Fruit fly (Drosophila melanogaster) whole organism, embryonic: Measurements from ENCODE around the gene pot.

ENCODE experiments used
- Aef1 ChIP-seq: fragments of 200-800 bp; sonication (Bioruptor generic); IDR thresholded peaks from 3 replicates; pipeline ENCODE4 v1.3.6; 2022; ENCODE audit warnings: missing biosample characterization, missing genetic modification characterization
- B-H1 ChIP-seq: fragments of 200-800 bp; sonication (Bioruptor generic); IDR thresholded peaks from 3 replicates; pipeline ENCODE4 v1.3.6; 2022; ENCODE audit warnings: missing biosample characterization, missing genetic modification characterization
- C15 ChIP-seq: fragments of 200-800 bp; sonication (Bioruptor generic); IDR thresholded peaks from 3 replicates; pipeline ENCODE4 v1.3.6; 2022; ENCODE audit warnings: missing biosample characterization, missing genetic modification characterization
- CG10147 ChIP-seq: fragments of 200-800 bp; sonication (Bioruptor generic); optimal IDR thresholded peaks from 2 replicates; lab custom pipeline; 2019; ENCODE audit warnings: missing biosample characterization, mild to moderate bottlenecking, missing genetic modification characterization, moderate library complexity
- CG10267 ChIP-seq: fragments of 200-800 bp; sonication (Bioruptor generic); optimal IDR thresholded peaks from 2 replicates; lab custom pipeline; 2018; ENCODE audit warnings: missing biosample characterization, mild to moderate bottlenecking, missing genetic modification characterization, moderate library complexity
- CG10543 ChIP-seq: fragments of 200-800 bp; sonication (Bioruptor generic); optimal IDR thresholded peaks from 3 replicates; lab custom pipeline; 2017; ENCODE audit warnings: missing biosample characterization, mild to moderate bottlenecking, missing genetic modification characterization, moderate library complexity
- CG11560 ChIP-seq: fragments of 200-800 bp; sonication (Bioruptor generic); IDR thresholded peaks from 3 replicates; pipeline ENCODE4 v1.3.6; 2022; ENCODE audit warnings: missing biosample characterization, missing genetic modification characterization
- CG12219 ChIP-seq: fragments of 200-800 bp; sonication (Bioruptor generic); optimal IDR thresholded peaks from 3 replicates; lab custom pipeline; 2018; ENCODE audit warnings: missing biosample characterization, mild to moderate bottlenecking, missing genetic modification characterization
- CG14667 ChIP-seq: fragments of 200-800 bp; sonication (Bioruptor generic); IDR thresholded peaks from 2 replicates; pipeline ENCODE4 v1.3.6; 2022; ENCODE audit warnings: missing biosample characterization, missing genetic modification characterization
- CG1602 ChIP-seq: fragments of 200-800 bp; sonication (Bioruptor generic); optimal IDR thresholded peaks from 3 replicates; lab custom pipeline; 2016; ENCODE audit warnings: missing biosample characterization, missing genetic modification characterization
- CG17912 ChIP-seq: fragments of 200-800 bp; sonication (Bioruptor generic); optimal IDR thresholded peaks from 2 replicates; lab custom pipeline; 2018; ENCODE audit warnings: missing biosample characterization, mild to moderate bottlenecking, missing genetic modification characterization
- CG1832 ChIP-seq: fragments of 200-800 bp; sonication (Bioruptor generic); optimal IDR thresholded peaks from 2 replicates; lab custom pipeline; 2017; ENCODE audit warnings: missing biosample characterization, mild to moderate bottlenecking, missing genetic modification characterization, inconsistent platforms
- CG2129 ChIP-seq: fragments of 200-800 bp; sonication (Bioruptor generic); IDR thresholded peaks from 2 replicates; pipeline ENCODE4 v1.3.6; 2022; ENCODE audit warnings: missing biosample characterization, missing genetic modification characterization; ENCODE audit not compliant: partially characterized antibody
- CG2678 ChIP-seq: fragments of 200-800 bp; sonication (Bioruptor generic); optimal IDR thresholded peaks from 3 replicates; lab custom pipeline; 2019; ENCODE audit warnings: missing biosample characterization, mild to moderate bottlenecking, missing genetic modification characterization, moderate library complexity
- CG32772 ChIP-seq: fragments of 200-800 bp; sonication (Bioruptor generic); IDR thresholded peaks from 2 replicates; pipeline ENCODE4 v1.3.6; 2022; ENCODE audit warnings: missing biosample characterization, missing genetic modification characterization
- CG3407 ChIP-seq: fragments of 200-800 bp; sonication (Bioruptor generic); optimal IDR thresholded peaks from 2 replicates; lab custom pipeline; 2018; ENCODE audit warnings: missing biosample characterization, mild to moderate bottlenecking, missing genetic modification characterization
- CG34376 ChIP-seq: fragments of 200-800 bp; sonication (Bioruptor generic); optimal IDR thresholded peaks from 2 replicates; lab custom pipeline; 2018; ENCODE audit warnings: missing biosample characterization, mild to moderate bottlenecking, missing genetic modification characterization
- CG3726 ChIP-seq: fragments of 200-800 bp; sonication (Bioruptor generic); IDR thresholded peaks from 3 replicates; pipeline ENCODE4, ENCODE4 v1.3.6; 2022; ENCODE audit warnings: missing biosample characterization, missing genetic modification characterization
- CG4328 ChIP-seq: fragments of 200-800 bp; sonication (Bioruptor generic); optimal IDR thresholded peaks from 3 replicates; lab custom pipeline; 2017; ENCODE audit warnings: missing biosample characterization, missing genetic modification reagents, missing genetic modification characterization
- CG5953 ChIP-seq: fragments of 200-800 bp; sonication (Bioruptor generic); IDR thresholded peaks from 2 replicates; pipeline ENCODE4 v1.3.6; 2022; ENCODE audit warnings: missing biosample characterization, missing genetic modification characterization
- CG6683 ChIP-seq: fragments of 200-800 bp; sonication (Bioruptor generic); optimal IDR thresholded peaks from 2 replicates; lab custom pipeline; 2017; ENCODE audit warnings: missing biosample characterization, mild to moderate bottlenecking, missing genetic modification characterization, missing genetic modification reagents
- CG7357 ChIP-seq: fragments of 200-800 bp; sonication (Bioruptor generic); IDR thresholded peaks from 3 replicates; pipeline ENCODE4 v1.3.6; 2022; ENCODE audit warnings: missing biosample characterization, missing genetic modification characterization
- CG7786 ChIP-seq: fragments of 200-800 bp; sonication (Bioruptor generic); optimal IDR thresholded peaks from 2 replicates; lab custom pipeline; 2016; ENCODE audit warnings: missing biosample characterization, missing genetic modification characterization
- CG8290 ChIP-seq, 3 experiments: fragments of 200-800 bp; sonication (Bioruptor generic); optimal IDR thresholded peaks; 2 replicates each; lab custom pipeline; 2016 to 2019; ENCODE audit warnings: missing biosample characterization in 3 of 3, missing genetic modification characterization in 3 of 3, mild to moderate bottlenecking in 2 of 3, moderate library complexity in 1 of 3
- Eip74EF ChIP-seq, 2 experiments: fragments of 200-800 bp in 1 of 2; fragments of >200 bp in 1 of 2; sonication (Bioruptor generic) in 1 of 2; optimal IDR thresholded peaks; 2 replicates each; lab custom pipeline; 2017 to 2019; ENCODE audit warnings: missing biosample characterization in 2 of 2, missing genetic modification characterization in 2 of 2, mild to moderate bottlenecking in 1 of 2, moderate library complexity in 1 of 2
- Hr3 ChIP-seq: fragments of 200-800 bp; sonication (Bioruptor generic); optimal IDR thresholded peaks from 3 replicates; lab custom pipeline; 2016; ENCODE audit warnings: missing biosample characterization, missing genetic modification characterization
- Hsf ChIP-seq: fragments of 200-800 bp; sonication (Bioruptor generic); optimal IDR thresholded peaks from 3 replicates; lab custom pipeline; 2016; ENCODE audit warnings: missing biosample characterization, missing genetic modification characterization
- Rx ChIP-seq: fragments of 200-800 bp; sonication (Bioruptor generic); IDR thresholded peaks from 2 replicates; pipeline ENCODE4 v1.3.6; 2022; ENCODE audit warnings: missing biosample characterization, missing genetic modification characterization
- Sin3A ChIP-seq: fragments of >200 bp; optimal IDR thresholded peaks from 2 replicates; lab custom pipeline; 2018
- Sox102F ChIP-seq: fragments of 200-800 bp; sonication (Bioruptor generic); optimal IDR thresholded peaks from 2 replicates; lab custom pipeline; 2018; ENCODE audit warnings: missing biosample characterization, mild to moderate bottlenecking, missing genetic modification characterization, moderate library complexity
- YL-1 ChIP-seq: fragments of 200-800 bp; sonication (Bioruptor generic); optimal IDR thresholded peaks from 3 replicates; lab custom pipeline; 2017; ENCODE audit warnings: missing biosample characterization, mild to moderate bottlenecking, missing genetic modification characterization
- cg ChIP-seq: fragments of 200-800 bp; sonication (Bioruptor generic); optimal IDR thresholded peaks from 3 replicates; lab custom pipeline; 2019; ENCODE audit warnings: missing biosample characterization, mild to moderate bottlenecking, missing genetic modification characterization, moderate library complexity
- corto ChIP-seq: fragments of 200-800 bp; sonication (Bioruptor generic); optimal IDR thresholded peaks from 2 replicates; lab custom pipeline; 2016; ENCODE audit warnings: missing biosample characterization, mild to moderate bottlenecking, missing genetic modification characterization, moderate library complexity
- crol ChIP-seq: fragments of 200-800 bp; sonication (Bioruptor generic); IDR thresholded peaks from 2 replicates; pipeline ENCODE4 v1.3.6; 2022; ENCODE audit warnings: missing biosample characterization, missing genetic modification characterization
- da ChIP-seq: fragments of 200-800 bp; sonication (Bioruptor generic); optimal IDR thresholded peaks from 2 replicates; lab custom pipeline; 2016; ENCODE audit warnings: missing biosample characterization, missing genetic modification characterization
- danr ChIP-seq: fragments of 200-800 bp; sonication (Bioruptor generic); IDR thresholded peaks from 2 replicates; pipeline ENCODE4 v1.3.6; 2022; ENCODE audit warnings: missing biosample characterization, missing genetic modification characterization
- dmrt99B ChIP-seq: fragments of 200-800 bp; sonication (Bioruptor generic); optimal IDR thresholded peaks from 2 replicates; lab custom pipeline; 2018; ENCODE audit warnings: missing biosample characterization, mild to moderate bottlenecking, missing genetic modification characterization, moderate library complexity
- gfzf ChIP-seq: fragments of 200-800 bp; sonication (Bioruptor generic); optimal IDR thresholded peaks from 2 replicates; lab custom pipeline; 2016; ENCODE audit warnings: missing biosample characterization, mild to moderate bottlenecking, missing genetic modification characterization, moderate library complexity
- kay ChIP-seq: fragments of 200-800 bp; sonication (Bioruptor generic); optimal IDR thresholded peaks from 2 replicates; lab custom pipeline; 2016; ENCODE audit warnings: missing biosample characterization, missing genetic modification characterization
- peb ChIP-seq: fragments of 200-800 bp; sonication (Bioruptor generic); IDR thresholded peaks from 2 replicates; pipeline ENCODE4 v1.3.6; 2022; ENCODE audit warnings: missing biosample characterization, missing genetic modification characterization
- pita ChIP-seq: fragments of 200-800 bp; sonication (Bioruptor generic); optimal IDR thresholded peaks from 2 replicates; lab custom pipeline; 2017; ENCODE audit warnings: missing biosample characterization, mild to moderate bottlenecking, missing genetic modification characterization
- psq ChIP-seq: fragments of 200-800 bp; sonication (Bioruptor generic); optimal IDR thresholded peaks from 2 replicates; lab custom pipeline; 2017; ENCODE audit warnings: missing biosample characterization, missing genetic modification characterization
- pzg ChIP-seq: fragments of 200-800 bp; sonication (Bioruptor generic); optimal IDR thresholded peaks from 3 replicates; lab custom pipeline; 2018; ENCODE audit warnings: missing biosample characterization, mild to moderate bottlenecking, missing genetic modification characterization, moderate library complexity
- run ChIP-seq: fragments of 200-800 bp; sonication (Bioruptor generic); optimal IDR thresholded peaks from 3 replicates; lab custom pipeline; 2018; ENCODE audit warnings: missing biosample characterization, mild to moderate bottlenecking, missing genetic modification characterization
- ssp ChIP-seq: fragments of 200-800 bp; sonication (Bioruptor generic); IDR thresholded peaks from 2 replicates; pipeline ENCODE4 v1.3.6; 2022; ENCODE audit warnings: missing biosample characterization, missing genetic modification characterization
- sug ChIP-seq: fragments of 200-800 bp; optimal IDR thresholded peaks from 2 replicates; lab custom pipeline; 2019; ENCODE audit warnings: missing biosample characterization, mild to moderate bottlenecking, missing genetic modification characterization, moderate library complexity
- usp ChIP-seq: fragments of >200 bp; optimal IDR thresholded peaks from 2 replicates; lab custom pipeline; 2017; ENCODE audit warnings: missing biosample characterization, missing genetic modification characterization
- vfl ChIP-seq: fragments of 200-800 bp; sonication (Bioruptor generic); optimal IDR thresholded peaks from 2 replicates; lab custom pipeline; 2016; ENCODE audit warnings: missing biosample characterization, missing genetic modification characterization
- vnd ChIP-seq: fragments of 200-800 bp; sonication (Bioruptor generic); IDR thresholded peaks from 3 replicates; pipeline ENCODE4 v1.3.6; 2022; ENCODE audit warnings: missing biosample characterization, missing genetic modification characterization; ENCODE audit not compliant: partially characterized antibody
- wek ChIP-seq: fragments of 200-800 bp; sonication (Bioruptor generic); optimal IDR thresholded peaks from 3 replicates; lab custom pipeline; 2018; ENCODE audit warnings: missing biosample characterization, mild to moderate bottlenecking, missing genetic modification characterization, moderate library complexity

Gene pot

DNA sequence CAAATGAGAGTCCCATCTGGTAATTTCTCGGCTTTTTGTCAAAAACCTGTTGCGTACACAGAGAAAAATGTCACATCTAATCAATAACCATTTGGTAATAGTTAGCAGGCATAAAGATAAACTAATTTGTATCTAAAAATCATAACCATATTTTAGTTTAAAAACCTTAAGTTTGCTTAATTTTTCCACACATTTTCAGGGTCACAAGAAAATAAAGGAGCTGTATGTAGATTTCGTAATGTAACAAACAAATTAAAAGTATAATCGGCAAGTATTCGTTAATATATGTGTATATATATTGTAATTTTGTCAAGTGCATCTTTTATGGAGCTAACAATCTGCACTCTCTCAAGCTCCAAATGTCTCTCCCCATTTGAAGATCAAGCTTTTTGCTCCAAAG lies 3.9 kb upstream of the pot start (continued):
- TF ChIP-seq Hsf (GFP tag; lab: Kevin White, UChicago): peak; percentile 74
- peak; percentile 83 for TF ChIP-seq CG4328 (GFP tag; lab: Kevin White, UChicago)
- TF ChIP-seq Sin3A (lab: Kevin White, UChicago): no peak
- TF ChIP-seq danr (GFP tag; lab: Robert Waterston, UW): peak; percentile 88
- peak; percentile 92 for TF ChIP-seq CG10147 (GFP tag; lab: Kevin White, UChicago)
- peak; percentile 93 for TF ChIP-seq Sox102F (GFP tag; lab: Kevin White, UChicago)
- peak; percentile 67 for TF ChIP-seq wek (GFP tag; lab: Kevin White, UChicago)
- TF ChIP-seq psq (GFP tag; lab: Kevin White, UChicago): peak; percentile 34
- TF ChIP-seq vnd (GFP tag; lab: Robert Waterston, UW): no peak
- TF ChIP-seq Aef1 (GFP tag; lab: Robert Waterston, UW): peak; percentile 77
- TF ChIP-seq sug: peak; percentile 92
- TF ChIP-seq kay (GFP tag; lab: Kevin White, UChicago): peak; percentile 59
- peak; percentile 73; the same call in 1 of the 2 replicates for TF ChIP-seq CG5953 (GFP tag; lab: Robert Waterston, UW)
- TF ChIP-seq CG10267: peak; percentile 88
- no peak for TF ChIP-seq CG2129 (GFP tag; lab: Robert Waterston, UW)
- TF ChIP-seq peb (GFP tag; lab: Robert Waterston, UW): peak; percentile 74
- TF ChIP-seq da: peak; percentile 26
- TF ChIP-seq Rx: peak; percentile 59; the same call in 1 of the 2 replicates
- TF ChIP-seq CG3407 (GFP tag; lab: Kevin White, UChicago): peak; percentile 79
- TF ChIP-seq CG32772: peak; percentile 84
- TF ChIP-seq B-H1 (GFP tag; lab: Robert Waterston, UW): peak; percentile 79
- TF ChIP-seq CG8290 (GFP tag; optimal IDR thresholded peaks at IDR 0.05; lab: Kevin White, UChicago): peak; percentile 71
- peak in 1 of 2 experiments; percentile 39 for TF ChIP-seq CG8290 (tag; optimal IDR thresholded peaks at IDR 0.05; lab: Kevin White, UChicago)
- peak; percentile 97 for TF ChIP-seq CG2678 (tag; lab: Kevin White, UChicago)
- peak; percentile 24 for TF ChIP-seq CG17912 (GFP tag; lab: Kevin White, UChicago)
- peak; percentile 89 for TF ChIP-seq CG12219 (GFP tag; lab: Kevin White, UChicago)
- TF ChIP-seq gfzf: no peak
- TF ChIP-seq usp (GFP tag; lab: Kevin White, UChicago): no peak
- no peak for TF ChIP-seq cg
- peak; percentile 88 for TF ChIP-seq run (tag; lab: Kevin White, UChicago)
- TF ChIP-seq C15 (GFP tag; lab: Robert Waterston, UW): peak; percentile 62; the same call in 1 of the 3 replicates
- peak; percentile 95 for TF ChIP-seq dmrt99B
- TF ChIP-seq pzg: no peak
- TF ChIP-seq crol (GFP tag; lab: Robert Waterston, UW): peak; percentile 48
- peak; percentile 68 for TF ChIP-seq CG11560
- TF ChIP-seq CG7357 (GFP tag; lab: Robert Waterston, UW): peak; percentile 82
- peak in 1 of 2 experiments; percentile 95 for TF ChIP-seq Eip74EF (GFP tag; optimal IDR thresholded peaks at IDR 0.05; lab: Kevin White, UChicago)
- TF ChIP-seq pita (GFP tag; lab: Kevin White, UChicago): no peak
- TF ChIP-seq CG7786 (GFP tag; lab: Kevin White, UChicago): peak; percentile 61
- no peak for TF ChIP-seq CG1832 (GFP tag; lab: Kevin White, UChicago)
- peak; percentile 86 for TF ChIP-seq CG10543
- peak; percentile 82 for TF ChIP-seq ssp (GFP tag; lab: Robert Waterston, UW)
- TF ChIP-seq CG3726 (GFP tag; lab: Robert Waterston, UW): peak; percentile 78; the same call in 2 of the 3 replicates
- peak; percentile 83 for TF ChIP-seq CG1602 (GFP tag; lab: Kevin White, UChicago)
- peak; percentile 12 for TF ChIP-seq vfl (GFP tag; lab: Kevin White, UChicago)
- TF ChIP-seq Hr3: peak; percentile 85
- TF ChIP-seq CG34376 (GFP tag; lab: Kevin White, UChicago): peak; percentile 82
- peak; percentile 77 for TF ChIP-seq CG6683 (GFP tag; lab: Kevin White, UChicago)
- TF ChIP-seq CG14667 (GFP tag; lab: Robert Waterston, UW): peak; percentile 74
- peak; percentile 44 for TF ChIP-seq YL-1 (GFP tag; lab: Kevin White, UChicago)
- peak; percentile 64 for TF ChIP-seq corto
